Fruit fly (Drosophila melanogaster): ENCODE data around the gene Paics.

Paics gene

dm6 chrX:12737735-12738390 lies 22.6 kb downstream of the Paics start:
- TF ChIP-seq CG11902 (GFP tag; optimal IDR thresholded peaks at IDR 0.05) (peak; percentile 47), Sox102F (GFP tag; optimal IDR thresholded peaks at IDR 0.05) (no peak), Eip75B (GFP tag; optimal IDR thresholded peaks at IDR 0.05) (peak; percentile 12), CG32006 (GFP tag; optimal IDR thresholded peaks at IDR 0.05) (peak; percentile 84), fd85E (GFP tag; optimal IDR thresholded peaks at IDR 0.05) (no peak), pdm3 (GFP tag; optimal IDR thresholded peaks at IDR 0.05) (peak; percentile 59), fd59A (GFP tag; optimal IDR thresholded peaks at IDR 0.05) (no peak), Eip78C (GFP tag) (peak; percentile 91), Sox14 (GFP tag; optimal IDR thresholded peaks at IDR 0.05) (no peak), CG4318 (GFP tag; optimal IDR thresholded peaks at IDR 0.05) (peak; percentile 61), dsx (GFP tag; optimal IDR thresholded peaks at IDR 0.05; ENCODE audit: poor library complexity, severe bottlenecking) (no peak), cyc (GFP tag; optimal IDR thresholded peaks at IDR 0.05) (peak; percentile 28), Met (GFP tag; optimal IDR thresholded peaks at IDR 0.05) (peak; percentile 64), CG3919 (GFP tag; optimal IDR thresholded peaks at IDR 0.05) (peak; percentile 44), CG3032 (tag; optimal IDR thresholded peaks at IDR 0.05) (peak; percentile 17), CG6854 (GFP tag; optimal IDR thresholded peaks at IDR 0.05) (no peak), CG6163 (GFP tag; IDR thresholded peaks at IDR 0.05) (no peak), eg (GFP tag; IDR thresholded peaks at IDR 0.05) (peak; percentile 64; the same call in 1 of the 3 replicates), svp (GFP tag) (peak; percentile 54), CG7368 (GFP tag; optimal IDR thresholded peaks at IDR 0.05) (no peak), Blimp-1 (GFP tag; optimal IDR thresholded peaks at IDR 0.05) (no peak), CG9139 (GFP tag; optimal IDR thresholded peaks at IDR 0.05) (no peak), CG11294 (GFP tag; IDR thresholded peaks at IDR 0.05) (no peak; the same call in 1 of the 2 replicates), dac (GFP tag; optimal IDR thresholded peaks at IDR 0.05) (peak; percentile 2), Lpt (GFP tag; optimal IDR thresholded peaks at IDR 0.05) (peak; percentile 41), CG31627 (GFP tag; optimal IDR thresholded peaks at IDR 0.05) (peak; percentile 43), CG6792 (GFP tag; optimal IDR thresholded peaks at IDR 0.05) (peak; percentile 24), CG1621 (tag; optimal IDR thresholded peaks at IDR 0.05) (no peak), spab (GFP tag; optimal IDR thresholded peaks at IDR 0.05) (no peak), Hr38 (GFP tag; optimal IDR thresholded peaks at IDR 0.05) (no peak), ss (GFP tag; optimal IDR thresholded peaks at IDR 0.05) (no peak), acj6 (GFP tag; optimal IDR thresholded peaks at IDR 0.05) (peak; percentile 57), CG34406 (GFP tag; optimal IDR thresholded peaks at IDR 0.05) (peak; percentile 74), CG6808 (GFP tag; optimal IDR thresholded peaks at IDR 0.05) (no peak), Eip93F (GFP tag; optimal IDR thresholded peaks at IDR 0.05) (no peak), CG15336 (GFP tag; IDR thresholded peaks at IDR 0.05) (peak; percentile 69), CG6276 (GFP tag; optimal IDR thresholded peaks at IDR 0.05) (peak; percentile 80), lz (GFP tag; optimal IDR thresholded peaks at IDR 0.05) (peak; percentile 64), vri (GFP tag; optimal IDR thresholded peaks at IDR 0.05) (no peak), Hr39 (GFP tag; optimal IDR thresholded peaks at IDR 0.05) (peak; percentile 53), OdsH (GFP tag; optimal IDR thresholded peaks at IDR 0.05) (peak; percentile 57), achi (GFP tag; optimal IDR thresholded peaks at IDR 0.05) (peak; percentile 65), CG10631 (GFP tag; optimal IDR thresholded peaks at IDR 0.05) (peak; percentile 62), Ets96B (tag; optimal IDR thresholded peaks at IDR 0.05) (peak; percentile 30), esn (GFP tag; optimal IDR thresholded peaks at IDR 0.05) (peak; percentile 69), CG10669 (GFP tag; optimal IDR thresholded peaks at IDR 0.05) (no peak), Sox15 (GFP tag; optimal IDR thresholded peaks at IDR 0.05) (peak; percentile 19), Smox (GFP tag; optimal IDR thresholded peaks at IDR 0.05) (peak; percentile 56), topi (GFP tag; optimal IDR thresholded peaks at IDR 0.05) (peak; percentile 65), CG11762 (GFP tag; optimal IDR thresholded peaks at IDR 0.05; ENCODE audit: insufficient read depth) (peak; percentile 57), Hr4 (GFP tag; optimal IDR thresholded peaks at IDR 0.05) (peak; percentile 52)

Data from whole organism, prepupa.